Fruit fly (Drosophila melanogaster): ENCODE data around the gene CG8087.

The CG8087 gene

dm6 chr3R:14597935-14598424, 33.4 kb upstream of the CG8087 start (continued):
- peak; percentile 53; the same call in 2 of the 3 replicates for TF ChIP-seq ci (GFP tag; IDR thresholded peaks at IDR 0.05)
- no peak for TF ChIP-seq CG6854 (GFP tag; optimal IDR thresholded peaks at IDR 0.05)
- no peak for TF ChIP-seq luna (GFP tag; optimal IDR thresholded peaks at IDR 0.05)
- TF ChIP-seq CHES-1-like (GFP tag; optimal IDR thresholded peaks at IDR 0.05), result no peak
- TF ChIP-seq CG9609 (GFP tag; optimal IDR thresholded peaks at IDR 0.05), result no peak
- no peak for TF ChIP-seq HLH4C (GFP tag; IDR thresholded peaks at IDR 0.05; ENCODE audit: partially characterized antibody)
- no peak for TF ChIP-seq abd-A (tag; optimal IDR thresholded peaks at IDR 0.05)
- TF ChIP-seq CG10431 (GFP tag; optimal IDR thresholded peaks at IDR 0.05), result no peak
- no peak for TF ChIP-seq sqz (GFP tag; optimal IDR thresholded peaks at IDR 0.05)
- no peak for TF ChIP-seq ssp (GFP tag; IDR thresholded peaks at IDR 0.05)
- TF ChIP-seq MESR4 (GFP tag; optimal IDR thresholded peaks at IDR 0.05), result no peak
- no peak for TF ChIP-seq gfzf (GFP tag; optimal IDR thresholded peaks at IDR 0.05)
- TF ChIP-seq trh (GFP tag; optimal IDR thresholded peaks at IDR 0.05), result no peak
- TF ChIP-seq Poxn (GFP tag; IDR thresholded peaks at IDR 0.05), result no peak
- no peak for TF ChIP-seq ken (GFP tag; IDR thresholded peaks at IDR 0.05)
- TF ChIP-seq PHDP (tag; optimal IDR thresholded peaks at IDR 0.05), result peak; percentile 33
- peak; percentile 22 for TF ChIP-seq CG15269 (tag; optimal IDR thresholded peaks at IDR 0.05)
- TF ChIP-seq hb (GFP tag; IDR thresholded peaks at IDR 0.05; ENCODE audit: partially characterized antibody), result no peak
- TF ChIP-seq CG15011 (GFP tag; optimal IDR thresholded peaks at IDR 0.05), result no peak
- TF ChIP-seq Blimp-1 (GFP tag; optimal IDR thresholded peaks at IDR 0.05), result peak; percentile 51
- TF ChIP-seq cg (GFP tag; optimal IDR thresholded peaks at IDR 0.05), result peak; percentile 33
- no peak for TF ChIP-seq CG8281 (tag; optimal IDR thresholded peaks at IDR 0.05)
- TF ChIP-seq toy (GFP tag; IDR thresholded peaks at IDR 0.05), result no peak
- TF ChIP-seq gcm (GFP tag; optimal IDR thresholded peaks at IDR 0.05), result no peak
- no peak for TF ChIP-seq CG6791 (GFP tag; IDR thresholded peaks at IDR 0.05; ENCODE audit: partially characterized antibody)
- no peak for TF ChIP-seq CG7745 (tag; optimal IDR thresholded peaks at IDR 0.05)
- no peak for TF ChIP-seq CG2889 (GFP tag; IDR thresholded peaks at IDR 0.05)
- TF ChIP-seq CG8944 (GFP tag; optimal IDR thresholded peaks at IDR 0.05), result no peak
- TF ChIP-seq sens (GFP tag), result peak; percentile 89
- TF ChIP-seq Mes4 (GFP tag; optimal IDR thresholded peaks at IDR 0.05), result no peak
- TF ChIP-seq Abd-B (GFP tag; optimal IDR thresholded peaks at IDR 0.05), result no peak
- no peak for TF ChIP-seq BEAF-32 (GFP tag; optimal IDR thresholded peaks at IDR 0.05)
- no peak for TF ChIP-seq CG12104 (GFP tag; optimal IDR thresholded peaks at IDR 0.05)
- TF ChIP-seq Taf1 (GFP tag; IDR thresholded peaks at IDR 0.05), result no peak
- no peak for TF ChIP-seq vnd (GFP tag; IDR thresholded peaks at IDR 0.05; ENCODE audit: partially characterized antibody)
- TF ChIP-seq CG10959 (GFP tag; IDR thresholded peaks at IDR 0.05), result no peak
- TF ChIP-seq bab2 (GFP tag; optimal IDR thresholded peaks at IDR 0.05), result no peak
- TF ChIP-seq CG17361 (GFP tag; IDR thresholded peaks at IDR 0.05), result peak; percentile 60
- TF ChIP-seq vfl (GFP tag; optimal IDR thresholded peaks at IDR 0.05), result no peak
- TF ChIP-seq zen (tag; optimal IDR thresholded peaks at IDR 0.05), result no peak
- TF ChIP-seq CG10321 (GFP tag; IDR thresholded peaks at IDR 0.05), result no peak
- no peak for TF ChIP-seq CG12744 (GFP tag; optimal IDR thresholded peaks at IDR 0.05)
- TF ChIP-seq tio (GFP tag; optimal IDR thresholded peaks at IDR 0.05), result peak; percentile 19
- no peak for TF ChIP-seq CG1792 (GFP tag; optimal IDR thresholded peaks at IDR 0.05)
- TF ChIP-seq run (tag; optimal IDR thresholded peaks at IDR 0.05), result no peak
- TF ChIP-seq CG3163 (GFP tag; optimal IDR thresholded peaks at IDR 0.05), result no peak
- TF ChIP-seq lmd (GFP tag; IDR thresholded peaks at IDR 0.05), result peak; percentile 44
- no peak for TF ChIP-seq disco-r (GFP tag; optimal IDR thresholded peaks at IDR 0.05)
- TF ChIP-seq CG18262 (tag; optimal IDR thresholded peaks at IDR 0.05), result peak; percentile 73
- TF ChIP-seq HmgZ (tag; optimal IDR thresholded peaks at IDR 0.05), result no peak
- TF ChIP-seq hbn (GFP tag; IDR thresholded peaks at IDR 0.05; ENCODE audit: partially characterized antibody), result no peak

Measured in whole organism, embryonic.